Worm (Caenorhabditis elegans) whole organism, midembryonic: ENCODE results near the gene lep-2.

ENCODE experiments used
- T22C8.4 ChIP-seq: fragments of 200-800 bp; sonication (Bioruptor generic); IDR thresholded peaks from 2 replicates; pipeline ENCODE4 v1.3.6; 2022; ENCODE audit warnings: missing genetic modification characterization, missing compliant biosample characterization
- flt-1 ChIP-seq: fragments of 200-800 bp; sonication (Bioruptor generic); IDR thresholded peaks from 2 replicates; pipeline ENCODE4 v1.3.6; 2022; ENCODE audit warnings: missing genetic modification characterization, missing compliant biosample characterization
- klf-2 ChIP-seq: fragments of 200-800 bp; sonication (Bioruptor generic); conservative IDR thresholded peaks from 2 replicates; pipeline ENCODE4 v1.3.6; 2022; ENCODE audit warnings: missing genetic modification reagents, missing genetic modification characterization, missing compliant biosample characterization
- med-1 ChIP-seq: sonication (generic microtip); optimal IDR thresholded peaks from 2 replicates; lab custom pipeline; 2017; ENCODE audit warnings: missing genetic modification characterization, mild to moderate bottlenecking, missing compliant biosample characterization, antibody characterized with exemption, missing genetic modification reagents; ENCODE audit not compliant: insufficient read depth
- ref-1 ChIP-seq: fragments of 200-800 bp; sonication (Bioruptor generic); conservative IDR thresholded peaks from 2 replicates; pipeline ENCODE4 v1.3.6; 2022; ENCODE audit warnings: missing genetic modification reagents, missing genetic modification characterization, missing compliant biosample characterization
- tab-1 ChIP-seq: fragments of 200-800 bp; sonication (Bioruptor generic); IDR thresholded peaks from 2 replicates; pipeline ENCODE4 v1.3.6; 2022; ENCODE audit warnings: missing genetic modification characterization, missing compliant biosample characterization
- ztf-23 ChIP-seq: fragments of 200-800 bp; sonication (Bioruptor generic); IDR thresholded peaks from 2 replicates; pipeline ENCODE4 v1.3.6; 2022; ENCODE audit warnings: missing genetic modification reagents, missing genetic modification characterization, missing compliant biosample characterization

DNA sequence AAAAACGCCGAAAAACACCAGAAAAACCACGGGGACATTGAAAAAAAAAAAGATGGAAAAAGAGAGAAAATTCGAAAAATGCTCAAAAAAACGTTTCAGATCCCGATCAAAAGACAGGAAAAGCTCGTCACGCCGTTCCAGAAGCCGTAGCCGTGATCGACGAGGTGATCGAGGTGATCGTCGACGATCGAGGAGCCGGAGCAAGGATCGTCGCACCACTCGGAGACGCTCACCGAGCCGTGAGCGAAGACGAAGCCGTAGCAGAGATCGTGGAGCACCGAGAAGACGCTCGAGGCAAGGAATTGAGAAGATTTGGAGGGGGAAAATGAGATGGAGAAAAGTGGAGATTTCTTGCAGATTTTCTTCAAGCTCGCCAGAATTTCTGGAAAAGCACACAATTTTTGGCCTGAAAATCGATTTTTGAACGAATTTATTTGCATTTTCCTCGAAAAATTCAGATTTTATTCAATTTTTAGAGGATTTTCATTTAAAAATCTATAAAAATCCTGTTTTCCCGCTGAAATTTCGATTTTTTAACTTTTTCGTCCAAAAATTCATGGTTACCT is 21.2 kb downstream of the lep-2 start:
- TF ChIP-seq klf-2 (GFP tag; lab: Robert Waterston, UW): no peak
- TF ChIP-seq ztf-23 (GFP tag; lab: Robert Waterston, UW): no peak
- TF ChIP-seq T22C8.4 (GFP tag; lab: Robert Waterston, UW): no peak
- no peak for TF ChIP-seq med-1
- no peak for TF ChIP-seq flt-1
- TF ChIP-seq tab-1 (GFP tag; lab: Robert Waterston, UW): no peak
- no peak for TF ChIP-seq ref-1 (GFP tag; lab: Robert Waterston, UW)
